Fruit fly (Drosophila melanogaster): ENCODE results near the gene Cpr78Cc.

The Cpr78Cc gene

dm6 chr3L:21347197-21347831 lies 46.9 kb downstream of the Cpr78Cc start (continued):
- TF ChIP-seq CG12769 (tag; optimal IDR thresholded peaks at IDR 0.05) (no peak), Dip2 (GFP tag; IDR thresholded peaks at IDR 0.05) (no peak), C15 (GFP tag; IDR thresholded peaks at IDR 0.05) (no peak), CG11504 (tag; optimal IDR thresholded peaks at IDR 0.05) (peak; percentile 78), CG9609 (GFP tag; optimal IDR thresholded peaks at IDR 0.05) (peak; percentile 11), Hmx (GFP tag; optimal IDR thresholded peaks at IDR 0.05) (no peak), CG10654 (GFP tag; optimal IDR thresholded peaks at IDR 0.05) (peak; percentile 50), Ravus (GFP tag; IDR thresholded peaks at IDR 0.05) (no peak), CG5245 (GFP tag; optimal IDR thresholded peaks at IDR 0.05) (peak; percentile 25), Awh (GFP tag; IDR thresholded peaks at IDR 0.05) (0 out of 2 replicates have a peak, but pooled peaks have one; percentile 16), CG34224 (GFP tag; IDR thresholded peaks at IDR 0.05; ENCODE audit: partially characterized antibody) (no peak), CG17186 (GFP tag; optimal IDR thresholded peaks at IDR 0.05) (no peak), sna (GFP tag; IDR thresholded peaks at IDR 0.05; ENCODE audit: partially characterized antibody) (no peak), Hr39 (optimal IDR thresholded peaks at IDR 0.05) (no peak), Atf-2 (GFP tag; optimal IDR thresholded peaks at IDR 0.05) (no peak), da (GFP tag; optimal IDR thresholded peaks at IDR 0.05) (peak; percentile 36), dysf (GFP tag; IDR thresholded peaks at IDR 0.05) (peak; percentile 37; the same call in 1 of the 3 replicates), Vsx1 (GFP tag; optimal IDR thresholded peaks at IDR 0.05) (no peak), sens-2 (GFP tag; IDR thresholded peaks at IDR 0.05) (no peak), CG10321 (GFP tag; IDR thresholded peaks at IDR 0.05) (no peak), bowl (GFP tag; IDR thresholded peaks at IDR 0.05) (no peak), Usf (GFP tag; optimal IDR thresholded peaks at IDR 0.05) (no peak), CG15479 (GFP tag; optimal IDR thresholded peaks at IDR 0.05) (no peak), CG10979 (tag; optimal IDR thresholded peaks at IDR 0.05) (peak; percentile 40), tin (GFP tag; optimal IDR thresholded peaks at IDR 0.05) (peak; percentile 46), sisA (GFP tag; IDR thresholded peaks at IDR 0.05) (peak; percentile 44; the same call in 1 of the 2 replicates), ato (GFP tag; IDR thresholded peaks at IDR 0.05; ENCODE audit: partially characterized antibody) (no peak), Dll (GFP tag; IDR thresholded peaks at IDR 0.05; ENCODE audit: partially characterized antibody) (no peak), CG10147 (GFP tag; optimal IDR thresholded peaks at IDR 0.05) (no peak), knrl (GFP tag; IDR thresholded peaks at IDR 0.05; ENCODE audit: partially characterized antibody) (no peak), CG13775 (GFP tag; optimal IDR thresholded peaks at IDR 0.05) (peak; percentile 47), Six4 (GFP tag; optimal IDR thresholded peaks at IDR 0.05) (peak; percentile 25), CoRest (tag; optimal IDR thresholded peaks at IDR 0.05) (peak; percentile 11), caup (GFP tag; optimal IDR thresholded peaks at IDR 0.05; ENCODE audit: severe bottlenecking) (no peak), gsb-n (tag; optimal IDR thresholded peaks at IDR 0.05) (peak; percentile 17), CG17328 (GFP tag; IDR thresholded peaks at IDR 0.05) (no peak), Gug (GFP tag; IDR thresholded peaks at IDR 0.05) (no peak), corto (GFP tag; optimal IDR thresholded peaks at IDR 0.05) (no peak), grau (tag; optimal IDR thresholded peaks at IDR 0.05) (peak; percentile 57), CG10462 (GFP tag; optimal IDR thresholded peaks at IDR 0.05) (no peak), gce (GFP tag; IDR thresholded peaks at IDR 0.05) (no peak), CG5953 (GFP tag; IDR thresholded peaks at IDR 0.05) (no peak), CG5180 (GFP tag; optimal IDR thresholded peaks at IDR 0.05) (no peak), Pdp1 (GFP tag; optimal IDR thresholded peaks at IDR 0.05) (peak in 1 of 2 experiments; percentile 24), CG10209 (GFP tag; optimal IDR thresholded peaks at IDR 0.05) (peak; percentile 64), ems (GFP tag; optimal IDR thresholded peaks at IDR 0.05) (peak; percentile 66), fru (optimal IDR thresholded peaks at IDR 0.05) (no peak), CG30431 (GFP tag; optimal IDR thresholded peaks at IDR 0.05) (peak; percentile 53), Sox100B (GFP tag; optimal IDR thresholded peaks at IDR 0.05) (peak; percentile 67), ind (GFP tag; optimal IDR thresholded peaks at IDR 0.05) (peak; percentile 52)
